Fruit fly (Drosophila melanogaster) whole organism, embryonic: ENCODE data around the gene CG43221.

Experiments
- CG17359 ChIP-seq: fragments of 200-800 bp; sonication (Bioruptor generic); optimal IDR thresholded peaks from 3 replicates; lab custom pipeline; 2018; ENCODE audit warnings: missing biosample characterization, mild to moderate bottlenecking, missing genetic modification characterization, moderate library complexity
- CG1832 ChIP-seq: fragments of 200-800 bp; sonication (Bioruptor generic); optimal IDR thresholded peaks from 2 replicates; lab custom pipeline; 2017; ENCODE audit warnings: missing biosample characterization, mild to moderate bottlenecking, missing genetic modification characterization, inconsistent platforms
- CG30431 ChIP-seq: fragments of 200-800 bp; sonication (Bioruptor generic); optimal IDR thresholded peaks from 2 replicates; lab custom pipeline; 2017; ENCODE audit warnings: missing biosample characterization, missing genetic modification characterization
- CG31365 ChIP-seq: fragments of 200-800 bp; sonication (Bioruptor generic); optimal IDR thresholded peaks from 2 replicates; lab custom pipeline; 2018; ENCODE audit warnings: missing biosample characterization, mild to moderate bottlenecking, missing genetic modification characterization
- CG4328 ChIP-seq: fragments of 200-800 bp; sonication (Bioruptor generic); optimal IDR thresholded peaks from 3 replicates; lab custom pipeline; 2017; ENCODE audit warnings: missing biosample characterization, missing genetic modification reagents, missing genetic modification characterization
- Kr ChIP-seq: fragments of 200-800 bp; sonication (Bioruptor generic); optimal IDR thresholded peaks from 2 replicates; lab custom pipeline; 2017; ENCODE audit warnings: missing biosample characterization, mild to moderate bottlenecking, missing genetic modification characterization
- danr ChIP-seq: fragments of 200-800 bp; sonication (Bioruptor generic); IDR thresholded peaks from 2 replicates; pipeline ENCODE4 v1.3.6; 2022; ENCODE audit warnings: missing biosample characterization, missing genetic modification characterization

DNA sequence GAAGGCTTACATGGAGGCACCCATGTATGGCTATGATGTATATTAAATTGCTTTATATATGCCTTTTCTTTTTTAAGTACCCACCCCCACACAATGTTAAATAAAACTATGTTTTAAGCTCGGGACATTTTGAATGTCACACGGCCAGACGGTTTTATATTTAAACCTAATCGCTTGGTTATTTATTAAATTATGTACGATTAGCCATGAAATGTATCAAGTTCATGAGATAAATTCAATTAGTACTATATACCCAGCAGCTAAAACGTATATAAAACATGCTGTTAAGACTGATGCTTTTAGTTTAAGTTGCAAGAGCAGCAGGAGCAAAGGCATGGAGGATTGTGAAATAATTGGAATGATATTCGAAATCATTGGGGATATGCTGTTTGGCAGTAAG lies at the start of gene CG43221, which contains the start of gene CG43645:
- TF ChIP-seq CG4328, result no peak
- TF ChIP-seq CG17359, result no peak
- TF ChIP-seq danr (GFP tag; lab: Robert Waterston, UW), result no peak
- no peak for TF ChIP-seq Kr
- TF ChIP-seq CG1832 (GFP tag; lab: Kevin White, UChicago), result no peak
- TF ChIP-seq CG30431 (GFP tag; lab: Kevin White, UChicago), result no peak
- no peak for TF ChIP-seq CG31365 (tag; lab: Kevin White, UChicago)
